Worm (Caenorhabditis elegans) whole organism, L2 larva: Measurements from ENCODE around the gene F31F4.11.

Source experiments
- F13H6.1 ChIP-seq: sonication (generic microtip); optimal IDR thresholded peaks from 2 replicates; lab custom pipeline; 2016; ENCODE audit warnings: missing genetic modification characterization, missing compliant biosample characterization
- ZK546.5 ChIP-seq: sonication (generic microtip); optimal IDR thresholded peaks from 2 replicates; lab custom pipeline; 2017; ENCODE audit warnings: missing biosample characterization, missing genetic modification characterization
- aly-2 ChIP-seq: fragments of 150-350 bp; optimal IDR thresholded peaks from 2 replicates; lab custom pipeline; 2014; ENCODE audit warnings: missing biosample characterization, missing genetic modification characterization
- blmp-1 ChIP-seq: sonication (generic microtip); optimal IDR thresholded peaks from 2 replicates; lab custom pipeline; 2017; ENCODE audit warnings: missing genetic modification characterization, mild to moderate bottlenecking, missing compliant biosample characterization, antibody characterized with exemption, moderate library complexity; ENCODE audit not compliant: insufficient read depth
- ceh-16 ChIP-seq: fragments of 150-350 bp; optimal IDR thresholded peaks from 2 replicates; lab custom pipeline; 2014; ENCODE audit warnings: missing biosample characterization, missing genetic modification characterization
- ceh-82 ChIP-seq: fragments of 150-350 bp; optimal IDR thresholded peaks from 2 replicates; lab custom pipeline; 2014; ENCODE audit warnings: missing biosample characterization, missing genetic modification characterization
- crh-2 ChIP-seq: sonication (generic microtip); optimal IDR thresholded peaks from 2 replicates; lab custom pipeline; 2017; ENCODE audit warnings: missing biosample characterization, missing genetic modification characterization
- egl-27 ChIP-seq: sonication (generic microtip); optimal IDR thresholded peaks from 3 replicates; lab custom pipeline; 2017; ENCODE audit warnings: missing biosample characterization, missing genetic modification reagents, missing genetic modification characterization
- elt-1 ChIP-seq: fragments of 150-350 bp; optimal IDR thresholded peaks from 2 replicates; lab custom pipeline; 2014; ENCODE audit warnings: missing biosample characterization, missing genetic modification characterization
- elt-3 ChIP-seq: sonication (generic microtip); optimal IDR thresholded peaks from 2 replicates; lab custom pipeline; 2017; ENCODE audit warnings: missing biosample characterization, missing genetic modification characterization
- fos-1 ChIP-seq: fragments of 150-350 bp; optimal IDR thresholded peaks from 2 replicates; lab custom pipeline; 2014; ENCODE audit warnings: missing biosample characterization, missing genetic modification characterization
- lin-11 ChIP-seq: fragments of 150-350 bp; sonication (generic microtip); optimal IDR thresholded peaks from 2 replicates; lab custom pipeline; 2014; ENCODE audit warnings: missing biosample characterization, missing genetic modification characterization, inconsistent platforms, mixed read lengths
- lin-13 ChIP-seq: fragments of 150-350 bp; optimal IDR thresholded peaks from 2 replicates; lab custom pipeline; 2014; ENCODE audit warnings: missing biosample characterization, missing genetic modification reagents, missing genetic modification characterization
- lsy-2 ChIP-seq, 2 experiments: fragments of 150-350 bp in 1 of 2; sonication (generic microtip) in 1 of 2; optimal IDR thresholded peaks; 2 replicates each; lab custom pipeline; 2014 to 2017; ENCODE audit warnings: missing biosample characterization in 2 of 2, missing genetic modification characterization in 2 of 2
- mab-5 ChIP-seq: fragments of 150-350 bp; optimal IDR thresholded peaks from 2 replicates; lab custom pipeline; 2014; ENCODE audit warnings: missing biosample characterization, missing genetic modification characterization
- mbf-1 ChIP-seq: sonication (generic microtip); optimal IDR thresholded peaks from 2 replicates; lab custom pipeline; 2017; ENCODE audit warnings: missing biosample characterization, missing genetic modification characterization
- mdl-1 ChIP-seq, 2 experiments: fragments of 150-350 bp in 1 of 2; sonication (generic microtip) in 1 of 2; optimal IDR thresholded peaks; 2 replicates each; lab custom pipeline; 2017; ENCODE audit warnings: missing biosample characterization in 2 of 2, missing genetic modification characterization in 2 of 2
- nhr-10 ChIP-seq: sonication (generic microtip); optimal IDR thresholded peaks from 2 replicates; lab custom pipeline; 2017; ENCODE audit warnings: missing biosample characterization, missing genetic modification characterization
- nhr-11 ChIP-seq: fragments of 150-350 bp; optimal IDR thresholded peaks from 2 replicates; lab custom pipeline; 2014; ENCODE audit warnings: missing biosample characterization, missing genetic modification characterization
- nhr-12 ChIP-seq: fragments of 150-350 bp; optimal IDR thresholded peaks from 2 replicates; lab custom pipeline; 2014; ENCODE audit warnings: missing biosample characterization, missing genetic modification characterization
- nhr-129 ChIP-seq: fragments of 150-350 bp; optimal IDR thresholded peaks from 2 replicates; lab custom pipeline; 2014; ENCODE audit warnings: missing biosample characterization, missing genetic modification characterization
- nhr-21 ChIP-seq: fragments of 150-350 bp; optimal IDR thresholded peaks from 2 replicates; lab custom pipeline; 2014; ENCODE audit warnings: missing biosample characterization, missing genetic modification characterization
- nhr-23 ChIP-seq: fragments of 150-350 bp; optimal IDR thresholded peaks from 2 replicates; lab custom pipeline; 2014; ENCODE audit warnings: missing biosample characterization, missing genetic modification reagents, missing genetic modification characterization
- nhr-25 ChIP-seq: fragments of 150-350 bp; sonication (generic microtip); optimal IDR thresholded peaks from 3 replicates; lab custom pipeline; 2014; ENCODE audit warnings: missing biosample characterization, missing genetic modification characterization
- nhr-77 ChIP-seq: fragments of 150-350 bp; optimal IDR thresholded peaks from 2 replicates; lab custom pipeline; 2014; ENCODE audit warnings: missing biosample characterization, missing genetic modification characterization
- skn-1 ChIP-seq: sonication (generic microtip); optimal IDR thresholded peaks from 2 replicates; lab custom pipeline; 2017; ENCODE audit warnings: missing biosample characterization, missing genetic modification characterization
- sma-3 ChIP-seq: sonication (generic microtip); optimal IDR thresholded peaks from 2 replicates; lab custom pipeline; 2016; ENCODE audit warnings: missing genetic modification reagents, missing genetic modification characterization, missing compliant biosample characterization
- sma-9 ChIP-seq, 2 experiments: fragments of 150-350 bp in 1 of 2; sonication (generic microtip) in 1 of 2; optimal IDR thresholded peaks; 2 replicates each; lab custom pipeline; 2014 to 2016; ENCODE audit warnings: missing genetic modification characterization in 2 of 2, mild to moderate bottlenecking in 1 of 2, missing biosample characterization in 1 of 2, missing compliant biosample characterization in 1 of 2, missing genetic modification reagents in 1 of 2, moderate library complexity in 1 of 2
- snpc-4 ChIP-seq: fragments of 150-350 bp; optimal IDR thresholded peaks from 2 replicates; lab custom pipeline; 2014; ENCODE audit warnings: missing biosample characterization, missing genetic modification characterization
- unc-39 ChIP-seq: fragments of 150-350 bp; optimal IDR thresholded peaks from 2 replicates; lab custom pipeline; 2014; ENCODE audit warnings: missing biosample characterization, missing genetic modification characterization
- unc-55 ChIP-seq: fragments of 150-350 bp; sonication (generic microtip); optimal IDR thresholded peaks from 3 replicates; lab custom pipeline; 2014; ENCODE audit warnings: missing biosample characterization, missing genetic modification reagents, missing genetic modification characterization
- unc-62 ChIP-seq: fragments of 150-350 bp; optimal IDR thresholded peaks from 2 replicates; lab custom pipeline; 2014; ENCODE audit warnings: missing biosample characterization, missing genetic modification reagents, missing genetic modification characterization
- ztf-1 ChIP-seq: fragments of 200-800 bp; sonication (Bioruptor generic); conservative IDR thresholded peaks from 2 replicates; pipeline ENCODE4 v1.3.6; 2022; ENCODE audit warnings: missing genetic modification characterization, missing compliant biosample characterization
- ztf-11 ChIP-seq: sonication (generic microtip); optimal IDR thresholded peaks from 2 replicates; lab custom pipeline; 2017; ENCODE audit warnings: missing biosample characterization, missing genetic modification characterization
- ztf-4 ChIP-seq: fragments of 150-350 bp; optimal IDR thresholded peaks from 2 replicates; lab custom pipeline; 2014; ENCODE audit warnings: missing biosample characterization, missing genetic modification characterization

F31F4.11 gene

ce11 chrV:664337-664847 lies at the start of gene F31F4.11, which contains the start of gene srh-266:
Gene F31F4.11, minus strand, starts transcription at chrV:664437.
Gene srh-266, plus strand, starts transcription at chrV:664797.
- TF ChIP-seq skn-1 (tag; lab: Kevin White, UChicago) (no peak), unc-62 (GFP tag; lab: Kevin White, UChicago) (no peak), mbf-1 (tag; lab: Kevin White, UChicago) (no peak), egl-27 (no peak), mdl-1 (tag; optimal IDR thresholded peaks at IDR 0.05; lab: Kevin White, UChicago) (no peak), ZK546.5 (tag; lab: Kevin White, UChicago) (no peak), ztf-11 (tag; lab: Kevin White, UChicago) (no peak), unc-39 (no peak), fos-1 (tag; lab: Kevin White, UChicago) (no peak), elt-1 (tag; lab: Kevin White, UChicago) (no peak), nhr-11 (no peak), lsy-2 (tag; optimal IDR thresholded peaks at IDR 0.05; lab: Kevin White, UChicago) (no peak), elt-3 (tag; lab: Kevin White, UChicago) (no peak), nhr-25 (tag; lab: Kevin White, UChicago) (no peak)

- no peak for TF ChIP-seq nhr-129 (tag; lab: Kevin White, UChicago)
- TF ChIP-seq sma-3: no peak
- TF ChIP-seq mab-5 (tag; lab: Kevin White, UChicago): no peak
- TF ChIP-seq skn-1 (tag; lab: Kevin White, UChicago): no peak
- no peak for TF ChIP-seq nhr-23 (tag; lab: Kevin White, UChicago)
- no peak for TF ChIP-seq nhr-10 (tag; lab: Kevin White, UChicago)
- no peak for TF ChIP-seq lsy-2 (tag; optimal IDR thresholded peaks at IDR 0.05; lab: Kevin White, UChicago)
- TF ChIP-seq mbf-1 (tag; lab: Kevin White, UChicago): no peak
- TF ChIP-seq nhr-77 (tag; lab: Kevin White, UChicago): no peak
These were observed 48.6 kb upstream of the F31F4.11 start, which contains the start of gene cyp-33C11 for ce11 chrV:712882-713281. Gene cyp-33C11, minus strand, starts transcription at chrV:712982.

- TF ChIP-seq lin-13: no peak
- no peak for TF ChIP-seq elt-3 (tag; lab: Kevin White, UChicago)
- no peak for TF ChIP-seq nhr-12
- no peak for TF ChIP-seq blmp-1 (tag; lab: Kevin White, UChicago)
- no peak for TF ChIP-seq egl-27
- no peak for TF ChIP-seq nhr-10 (tag; lab: Kevin White, UChicago)
- TF ChIP-seq aly-2 (tag; lab: Kevin White, UChicago): no peak
- TF ChIP-seq unc-62 (GFP tag; lab: Kevin White, UChicago): no peak
- no peak for TF ChIP-seq lin-11 (tag; lab: Kevin White, UChicago)
- no peak for TF ChIP-seq ceh-16
- TF ChIP-seq ceh-82 (tag; lab: Kevin White, UChicago): no peak
- TF ChIP-seq nhr-21 (tag; lab: Kevin White, UChicago): no peak
- TF ChIP-seq F13H6.1 (tag; lab: Kevin White, UChicago): no peak
- TF ChIP-seq ztf-1: no peak
- no peak for TF ChIP-seq crh-2 (tag; lab: Kevin White, UChicago)
- no peak for TF ChIP-seq nhr-129 (tag; lab: Kevin White, UChicago)
These were observed 44.6 kb upstream of the F31F4.11 start, which contains the start of gene srbc-39 for ce11 chrV:708808-709207. Gene srbc-39, plus strand, starts transcription at chrV:709108.

ce11 chrV:706918-707317 lies 42.7 kb upstream of the F31F4.11 start, which contains the start of gene srbc-38:
Gene srbc-38, plus strand, starts transcription at chrV:707218.
- TF ChIP-seq crh-2 (tag; lab: Kevin White, UChicago) (no peak), unc-55 (GFP tag; lab: Kevin White, UChicago) (no peak), ztf-4 (tag; lab: Kevin White, UChicago) (no peak), elt-3 (tag; lab: Kevin White, UChicago) (no peak), snpc-4 (tag; lab: Kevin White, UChicago) (no peak), aly-2 (tag; lab: Kevin White, UChicago) (no peak), sma-9 (GFP tag; optimal IDR thresholded peaks at IDR 0.05; lab: Kevin White, UChicago) (no peak), sma-9 (tag; optimal IDR thresholded peaks at IDR 0.05; lab: Kevin White, UChicago) (no peak)
